Fruit fly (Drosophila melanogaster): ENCODE measurements around the gene CG31869.

Gene CG31869

DNA sequence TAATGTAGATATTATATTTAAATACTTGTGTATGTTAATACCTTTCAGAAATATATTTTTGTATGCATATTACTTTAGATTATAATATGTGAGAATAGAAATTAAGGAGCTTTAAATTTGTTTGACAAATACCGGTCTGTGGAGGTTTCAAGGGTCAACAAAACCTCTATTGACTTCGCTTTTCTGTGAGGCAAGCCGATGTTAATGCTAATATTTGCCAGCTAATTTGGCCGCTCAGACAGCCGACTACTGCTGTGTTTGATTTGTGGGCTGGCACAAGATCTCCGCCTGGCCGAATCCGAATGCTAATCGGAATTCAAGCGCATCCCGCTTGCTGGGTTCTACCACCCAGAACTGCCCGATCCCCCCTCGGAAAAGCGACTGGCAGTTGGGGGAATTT lies 46.3 kb downstream of the CG31869 start (continued):
- TF ChIP-seq stwl (tag; optimal IDR thresholded peaks at IDR 0.05) = no peak
- no peak for TF ChIP-seq pum (GFP tag; optimal IDR thresholded peaks at IDR 0.05)
- no peak for TF ChIP-seq CG7963 (GFP tag; IDR thresholded peaks at IDR 0.05; ENCODE audit: partially characterized antibody)
- TF ChIP-seq gcm2 (GFP tag; optimal IDR thresholded peaks at IDR 0.05) = no peak
- TF ChIP-seq CG2120 (GFP tag; optimal IDR thresholded peaks at IDR 0.05) = peak; percentile 29
- TF ChIP-seq CG4820 (GFP tag; optimal IDR thresholded peaks at IDR 0.05) = no peak
- TF ChIP-seq CG32767 (GFP tag; IDR thresholded peaks at IDR 0.05) = no peak
- no peak for TF ChIP-seq peb (GFP tag; IDR thresholded peaks at IDR 0.05)
- no peak for TF ChIP-seq CG32772 (GFP tag; IDR thresholded peaks at IDR 0.05)
- no peak for TF ChIP-seq phol (tag; optimal IDR thresholded peaks at IDR 0.05)
- peak; percentile 47 for TF ChIP-seq PHDP (tag; optimal IDR thresholded peaks at IDR 0.05)
- no peak for TF ChIP-seq CG10209 (GFP tag; optimal IDR thresholded peaks at IDR 0.05)
- no peak for TF ChIP-seq B-H1 (GFP tag; IDR thresholded peaks at IDR 0.05)
- TF ChIP-seq Neu2 (GFP tag; optimal IDR thresholded peaks at IDR 0.05; ENCODE audit: borderline replicate concordance) = no peak
- no peak for TF ChIP-seq dati (GFP tag; IDR thresholded peaks at IDR 0.05)
- no peak for TF ChIP-seq CG16863 (GFP tag; optimal IDR thresholded peaks at IDR 0.05)
- TF ChIP-seq klu (GFP tag; IDR thresholded peaks at IDR 0.05) = no peak
- peak; percentile 16 for TF ChIP-seq CG11504 (tag; optimal IDR thresholded peaks at IDR 0.05)
- TF ChIP-seq Xrp1 (GFP tag; IDR thresholded peaks at IDR 0.05) = 0 out of 2 replicates have a peak, but pooled peaks have one; percentile 18
- no peak for TF ChIP-seq CG6654 (GFP tag; optimal IDR thresholded peaks at IDR 0.05)
- no peak for TF ChIP-seq H15 (GFP tag; IDR thresholded peaks at IDR 0.05)
- TF ChIP-seq Abd-B (GFP tag; optimal IDR thresholded peaks at IDR 0.05) = no peak
- TF ChIP-seq NFAT (GFP tag; IDR thresholded peaks at IDR 0.05) = no peak; the same call in 1 of the 2 replicates
- no peak; the same call in 1 of the 2 replicates for TF ChIP-seq CG32532 (GFP tag; IDR thresholded peaks at IDR 0.05)
- peak; percentile 10 for TF ChIP-seq Blimp-1 (GFP tag; optimal IDR thresholded peaks at IDR 0.05)
- TF ChIP-seq psq (GFP tag; optimal IDR thresholded peaks at IDR 0.05) = no peak
- TF ChIP-seq gce (GFP tag; IDR thresholded peaks at IDR 0.05) = no peak
- TF ChIP-seq Side (GFP tag; optimal IDR thresholded peaks at IDR 0.05) = no peak
- no peak for TF ChIP-seq Myb (GFP tag; optimal IDR thresholded peaks at IDR 0.05)
- no peak for TF ChIP-seq dpn (GFP tag; optimal IDR thresholded peaks at IDR 0.05)
- TF ChIP-seq Trl (optimal IDR thresholded peaks at IDR 0.05) = no peak
- no peak for TF ChIP-seq Trl (GFP tag; optimal IDR thresholded peaks at IDR 0.05)
- no peak for TF ChIP-seq croc (GFP tag; conservative IDR thresholded peaks at IDR 0.05)
- TF ChIP-seq Sox102F (GFP tag; optimal IDR thresholded peaks at IDR 0.05) = no peak
- no peak for TF ChIP-seq tup (GFP tag; optimal IDR thresholded peaks at IDR 0.05)
- no peak for TF ChIP-seq MESR4 (GFP tag; optimal IDR thresholded peaks at IDR 0.05)
- no peak for TF ChIP-seq sd (tag; optimal IDR thresholded peaks at IDR 0.05)
- no peak for TF ChIP-seq chn (GFP tag; optimal IDR thresholded peaks at IDR 0.05)
- TF ChIP-seq gsb-n (tag; optimal IDR thresholded peaks at IDR 0.05) = no peak
- TF ChIP-seq Hr39 (optimal IDR thresholded peaks at IDR 0.05) = no peak
- peak; percentile 18 for TF ChIP-seq unpg (GFP tag; optimal IDR thresholded peaks at IDR 0.05)
- TF ChIP-seq CG15514 (GFP tag; optimal IDR thresholded peaks at IDR 0.05) = no peak
- no peak for TF ChIP-seq Dip2 (GFP tag; IDR thresholded peaks at IDR 0.05)
- TF ChIP-seq CG14014 (GFP tag; IDR thresholded peaks at IDR 0.05) = no peak
- TF ChIP-seq sens-2 (GFP tag; IDR thresholded peaks at IDR 0.05) = no peak
- TF ChIP-seq kah (GFP tag; optimal IDR thresholded peaks at IDR 0.05) = no peak
- TF ChIP-seq sim (GFP tag; IDR thresholded peaks at IDR 0.05) = no peak
- 0 out of 3 replicates have a peak, but pooled peaks have one; percentile 23 for TF ChIP-seq CG11695 (GFP tag; IDR thresholded peaks at IDR 0.05)
- TF ChIP-seq z (GFP tag; IDR thresholded peaks at IDR 0.05) = no peak
- TF ChIP-seq D (optimal IDR thresholded peaks at IDR 0.05) = no peak
- no peak for TF ChIP-seq D (GFP tag; optimal IDR thresholded peaks at IDR 0.05)
- TF ChIP-seq dmrt11E (tag; optimal IDR thresholded peaks at IDR 0.05) = peak; percentile 28
- TF ChIP-seq CG3407 (GFP tag; optimal IDR thresholded peaks at IDR 0.05) = peak; percentile 25
